Fruit fly (Drosophila melanogaster): Measurements from ENCODE around the gene Ets65A.
A peak's percentile ranks its signal among the peaks of the same experiment; 100 is the strongest.

The Ets65A gene

DNA sequence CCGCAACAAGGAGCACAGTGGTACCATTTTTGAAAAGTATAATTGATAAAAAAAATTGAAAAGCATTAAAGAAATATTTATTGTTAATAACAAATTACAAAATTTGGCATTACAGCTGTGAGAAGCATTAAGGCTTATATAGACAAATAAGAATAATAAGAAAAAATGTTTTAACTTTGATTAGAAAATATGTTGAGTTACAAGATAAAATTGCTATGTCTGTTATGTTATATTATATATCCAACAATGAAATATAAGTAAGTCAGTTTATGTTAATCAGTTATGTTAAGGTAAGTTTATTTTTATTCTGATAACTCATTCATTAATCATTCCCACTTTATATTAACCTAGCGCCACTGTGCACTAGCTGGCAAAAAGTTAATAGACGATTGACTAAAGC is 62.4 kb downstream of the Ets65A start:
- TF ChIP-seq Fer1 (GFP tag; optimal IDR thresholded peaks at IDR 0.05) (no peak), CG17361 (GFP tag; IDR thresholded peaks at IDR 0.05) (peak; percentile 72; the same call in 2 of the 3 replicates), fd96Cb (tag; optimal IDR thresholded peaks at IDR 0.05) (peak; percentile 1), trem (tag; optimal IDR thresholded peaks at IDR 0.05) (peak; percentile 16), CG7556 (GFP tag; optimal IDR thresholded peaks at IDR 0.05) (peak; percentile 43), dmrt99B (tag; optimal IDR thresholded peaks at IDR 0.05) (peak; percentile 36), row (GFP tag; IDR thresholded peaks at IDR 0.05) (0 out of 3 replicates have a peak, but pooled peaks have one; percentile 20), CG8924 (tag; optimal IDR thresholded peaks at IDR 0.05) (peak; percentile 35), CG18262 (tag; optimal IDR thresholded peaks at IDR 0.05) (peak; percentile 71), Ssrp (tag; optimal IDR thresholded peaks at IDR 0.05) (peak; percentile 33), bsh (GFP tag; optimal IDR thresholded peaks at IDR 0.05) (peak in 1 of 2 experiments; percentile 17), exex (tag; optimal IDR thresholded peaks at IDR 0.05) (no peak), CG12391 (tag; optimal IDR thresholded peaks at IDR 0.05) (peak; percentile 47), prd (optimal IDR thresholded peaks at IDR 0.05) (no peak), prd (GFP tag; IDR thresholded peaks at IDR 0.05) (no peak), CG13424 (tag; optimal IDR thresholded peaks at IDR 0.05) (peak; percentile 12), CG30403 (GFP tag; optimal IDR thresholded peaks at IDR 0.05) (peak; percentile 1), CG34376 (GFP tag; optimal IDR thresholded peaks at IDR 0.05) (no peak), insv (GFP tag; optimal IDR thresholded peaks at IDR 0.05) (no peak), CG14710 (tag; optimal IDR thresholded peaks at IDR 0.05) (peak; percentile 58), ken (GFP tag; IDR thresholded peaks at IDR 0.05) (no peak), D19A (tag; optimal IDR thresholded peaks at IDR 0.05) (peak; percentile 35), Blimp-1 (GFP tag; optimal IDR thresholded peaks at IDR 0.05) (peak; percentile 40), CG31441 (GFP tag; IDR thresholded peaks at IDR 0.05) (peak; percentile 59), CG17359 (tag; optimal IDR thresholded peaks at IDR 0.05) (peak; percentile 2), sens (GFP tag) (peak; percentile 55), dati (GFP tag; IDR thresholded peaks at IDR 0.05) (no peak), CG6854 (GFP tag; optimal IDR thresholded peaks at IDR 0.05) (no peak), seq (GFP tag; IDR thresholded peaks at IDR 0.05) (no peak), CG6689 (GFP tag; IDR thresholded peaks at IDR 0.05) (0 out of 2 replicates have a peak, but pooled peaks have one; percentile 5), Sox100B (GFP tag; optimal IDR thresholded peaks at IDR 0.05) (peak; percentile 42), CG8388 (GFP tag; optimal IDR thresholded peaks at IDR 0.05) (peak; percentile 9), CG4424 (GFP tag; optimal IDR thresholded peaks at IDR 0.05) (peak; percentile 7), D (optimal IDR thresholded peaks at IDR 0.05) (no peak), D (GFP tag; optimal IDR thresholded peaks at IDR 0.05) (peak; percentile 0), Deaf1 (tag; optimal IDR thresholded peaks at IDR 0.05) (peak; percentile 1), CG10979 (tag; optimal IDR thresholded peaks at IDR 0.05) (peak; percentile 68), CG15696 (tag; optimal IDR thresholded peaks at IDR 0.05) (peak; percentile 16), nmo (GFP tag; optimal IDR thresholded peaks at IDR 0.05) (peak; percentile 31), lbe (GFP tag; optimal IDR thresholded peaks at IDR 0.05) (no peak), CG10267 (tag; optimal IDR thresholded peaks at IDR 0.05) (peak; percentile 43), lola (GFP tag; optimal IDR thresholded peaks at IDR 0.05) (peak in 1 of 3 experiments; percentile 62), Xrp1 (GFP tag; IDR thresholded peaks at IDR 0.05) (peak; percentile 26; the same call in 1 of the 2 replicates), phol (tag; optimal IDR thresholded peaks at IDR 0.05) (peak; percentile 39), grau (tag; optimal IDR thresholded peaks at IDR 0.05) (peak; percentile 23), CG2712 (tag; optimal IDR thresholded peaks at IDR 0.05) (peak; percentile 65), luna (GFP tag; optimal IDR thresholded peaks at IDR 0.05) (no peak), CG9727 (GFP tag; optimal IDR thresholded peaks at IDR 0.05) (peak; percentile 23), dmrt11E (tag; optimal IDR thresholded peaks at IDR 0.05) (peak; percentile 64), CoRest (tag; optimal IDR thresholded peaks at IDR 0.05) (peak; percentile 26)
